Fruit fly (Drosophila melanogaster): ENCODE data around the gene Pa1.

DNA sequence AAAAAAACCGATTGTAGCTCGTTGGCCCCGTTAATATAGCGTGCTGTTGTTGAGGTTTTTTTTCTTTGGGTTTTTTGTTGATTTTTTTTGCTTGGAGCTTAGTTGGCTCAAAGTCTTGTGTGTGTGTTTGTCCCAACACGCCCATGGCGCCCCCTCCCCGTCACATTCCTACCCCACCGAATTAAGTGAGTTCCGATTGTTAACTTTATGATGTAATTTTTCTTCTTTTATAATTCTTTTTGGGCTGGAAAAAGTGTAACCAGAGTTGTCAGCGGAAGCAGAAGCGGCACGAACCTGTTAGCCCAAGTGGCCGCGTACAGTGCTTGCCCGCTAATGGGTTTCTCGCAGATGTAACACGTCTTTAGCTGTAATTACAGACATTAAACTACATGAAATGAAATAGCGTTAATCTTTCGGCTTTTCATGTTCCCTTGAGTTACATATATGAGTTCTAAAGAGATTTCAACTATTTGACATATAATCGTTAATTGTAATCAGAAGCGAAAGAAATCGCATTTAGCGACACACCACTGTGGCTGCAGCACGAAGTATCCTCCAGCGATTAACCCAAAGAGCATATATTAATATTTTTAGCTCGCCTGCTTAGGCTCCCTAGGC, 34.1 kb downstream of the Pa1 start:
- TF ChIP-seq Hr78 (GFP tag; optimal IDR thresholded peaks at IDR 0.05) (no peak), rgr (GFP tag; optimal IDR thresholded peaks at IDR 0.05) (no peak), h (GFP tag; optimal IDR thresholded peaks at IDR 0.05) (no peak), dl (GFP tag; optimal IDR thresholded peaks at IDR 0.05; ENCODE audit: insufficient read depth in 1 of 2, partially characterized antibody in 2 of 2) (no peak)

All from whole organism, wandering third instar larva.